Worm (Caenorhabditis elegans) whole organism, late embryonic: Measurements from ENCODE around the gene npr-39.

Experiments used
- T23F11.4 ChIP-seq: fragments of 200-800 bp; sonication (Bioruptor generic); optimal IDR thresholded peaks from 2 replicates; lab custom pipeline; 2018; ENCODE audit warnings: mild to moderate bottlenecking, missing genetic modification characterization, missing compliant biosample characterization
- pha-4 ChIP-seq: fragments of 150-350 bp; optimal IDR thresholded peaks from 2 replicates; lab custom pipeline; 2018; ENCODE audit warnings: missing biosample characterization, missing genetic modification reagents, missing genetic modification characterization
- tbx-2 ChIP-seq: sonication (generic microtip); optimal IDR thresholded peaks from 2 replicates; lab custom pipeline; 2016; ENCODE audit warnings: missing genetic modification characterization, missing compliant biosample characterization

- TF ChIP-seq T23F11.4 (GFP tag; lab: Kevin White, UChicago): no peak
- TF ChIP-seq tbx-2 (tag; lab: Kevin White, UChicago): no peak
- no peak for TF ChIP-seq pha-4 (tag; lab: Kevin White, UChicago)
Measured at ce11 chrV:10043234-10043796, 23.6 kb upstream of the npr-39 start, which contains the start of gene T06E8.8.
